Worm (Caenorhabditis elegans) whole organism, L3 larva: ENCODE measurements around the gene fbxa-35.

ENCODE experiments used
- ceh-9 ChIP-seq: sonication (generic microtip); optimal IDR thresholded peaks from 2 replicates; lab custom pipeline; 2018; ENCODE audit warnings: missing biosample characterization, missing genetic modification characterization
- daf-12 ChIP-seq: fragments of 150-350 bp; optimal IDR thresholded peaks from 2 replicates; lab custom pipeline; 2014; ENCODE audit warnings: missing biosample characterization, missing genetic modification reagents, missing genetic modification characterization
- fos-1 ChIP-seq: fragments of 150-350 bp; optimal IDR thresholded peaks from 2 replicates; lab custom pipeline; 2014; ENCODE audit warnings: missing biosample characterization, missing genetic modification characterization
- hmg-11 ChIP-seq: sonication (generic microtip); optimal IDR thresholded peaks from 2 replicates; lab custom pipeline; 2016; ENCODE audit warnings: missing genetic modification characterization, missing compliant biosample characterization
- nhr-28 ChIP-seq: fragments of 150-350 bp; optimal IDR thresholded peaks from 2 replicates; lab custom pipeline; 2014; ENCODE audit warnings: missing biosample characterization, missing genetic modification characterization
- nhr-76 ChIP-seq: fragments of 150-350 bp; sonication (generic microtip); optimal IDR thresholded peaks from 5 replicates; lab custom pipeline; 2014; ENCODE audit warnings: missing biosample characterization, missing genetic modification characterization
- unc-39 ChIP-seq: sonication (generic microtip); optimal IDR thresholded peaks from 4 replicates; lab custom pipeline; 2017; ENCODE audit warnings: missing biosample characterization, missing genetic modification characterization
- unc-62 ChIP-seq: fragments of 150-350 bp; sonication (generic microtip); optimal IDR thresholded peaks from 4 replicates; lab custom pipeline; 2014; ENCODE audit warnings: missing biosample characterization, missing genetic modification reagents, missing genetic modification characterization
- zag-1 ChIP-seq: fragments of 150-350 bp; optimal IDR thresholded peaks from 2 replicates; lab custom pipeline; 2014; ENCODE audit warnings: missing biosample characterization, missing genetic modification characterization
- ztf-11 ChIP-seq: fragments of 150-350 bp; optimal IDR thresholded peaks from 2 replicates; lab custom pipeline; 2014; ENCODE audit warnings: missing biosample characterization, missing genetic modification characterization

DNA sequence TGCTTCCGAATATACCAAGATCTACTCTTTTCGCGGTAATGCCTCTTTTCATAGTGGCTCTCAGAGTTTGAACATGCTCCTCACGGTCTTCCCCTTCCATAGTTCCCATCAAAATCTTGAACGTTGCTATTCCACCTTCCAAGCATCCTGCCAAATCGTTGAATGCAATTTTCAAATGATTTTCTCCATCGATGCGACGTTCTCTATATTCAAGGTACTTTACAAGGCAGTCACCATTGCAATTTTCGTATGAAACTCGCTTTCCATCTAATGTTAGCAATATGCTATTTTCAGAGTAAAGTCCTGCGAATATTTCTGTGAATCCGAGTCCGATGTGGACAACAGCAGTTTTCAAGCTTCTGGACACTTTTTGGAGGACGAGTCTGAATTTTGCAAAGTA is 18.8 kb downstream of the fbxa-35 start:
- no peak for TF ChIP-seq ceh-9 (tag; lab: Kevin White, UChicago)
- no peak for TF ChIP-seq unc-62
- TF ChIP-seq unc-39 (tag; lab: Kevin White, UChicago), result no peak
- no peak for TF ChIP-seq ztf-11 (tag; lab: Kevin White, UChicago)
- no peak for TF ChIP-seq fos-1 (tag; lab: Kevin White, UChicago)
- TF ChIP-seq hmg-11 (tag; lab: Kevin White, UChicago), result no peak
- TF ChIP-seq daf-12, result no peak
- TF ChIP-seq zag-1 (tag; lab: Kevin White, UChicago), result no peak
- no peak for TF ChIP-seq nhr-28 (tag; lab: Kevin White, UChicago)
- TF ChIP-seq nhr-76 (tag; lab: Kevin White, UChicago), result no peak
